Worm (Caenorhabditis elegans) whole organism, L3 larva: Measurements from ENCODE around the gene F36H1.11.

ENCODE experiments used
- R02D3.7 ChIP-seq: fragments of 150-350 bp; optimal IDR thresholded peaks from 2 replicates; lab custom pipeline; 2014; ENCODE audit warnings: missing biosample characterization, missing genetic modification characterization
- ZK546.5 ChIP-seq: sonication (generic microtip); optimal IDR thresholded peaks from 2 replicates; lab custom pipeline; 2017; ENCODE audit warnings: missing biosample characterization, missing genetic modification characterization
- aly-2 ChIP-seq: fragments of 150-350 bp; optimal IDR thresholded peaks from 2 replicates; lab custom pipeline; 2014; ENCODE audit warnings: missing biosample characterization, missing genetic modification characterization
- ama-1 ChIP-seq: fragments of 150-350 bp; optimal IDR thresholded peaks from 2 replicates; lab custom pipeline; 2018
- ceh-16 ChIP-seq: sonication (generic microtip); optimal IDR thresholded peaks from 2 replicates; lab custom pipeline; 2017; ENCODE audit warnings: missing biosample characterization, missing genetic modification characterization
- ceh-28 ChIP-seq: fragments of 150-350 bp; optimal IDR thresholded peaks from 2 replicates; lab custom pipeline; 2014; ENCODE audit warnings: missing biosample characterization, missing genetic modification reagents, missing genetic modification characterization
- ceh-82 ChIP-seq: fragments of 150-350 bp; optimal IDR thresholded peaks from 2 replicates; lab custom pipeline; 2014; ENCODE audit warnings: missing biosample characterization, missing genetic modification characterization
- daf-12 ChIP-seq: fragments of 150-350 bp; optimal IDR thresholded peaks from 2 replicates; lab custom pipeline; 2014; ENCODE audit warnings: missing biosample characterization, missing genetic modification reagents, missing genetic modification characterization
- egl-27 ChIP-seq: sonication (generic microtip); optimal IDR thresholded peaks from 4 replicates; lab custom pipeline; 2017; ENCODE audit warnings: missing biosample characterization, missing genetic modification reagents, missing genetic modification characterization
- egl-5 ChIP-seq: fragments of 150-350 bp; optimal IDR thresholded peaks from 2 replicates; lab custom pipeline; 2017; ENCODE audit warnings: missing biosample characterization, missing genetic modification reagents, missing genetic modification characterization, inconsistent platforms
- elt-1 ChIP-seq: fragments of 150-350 bp; optimal IDR thresholded peaks from 2 replicates; lab custom pipeline; 2014; ENCODE audit warnings: missing biosample characterization, missing genetic modification characterization
- elt-2 ChIP-seq: sonication (generic microtip); optimal IDR thresholded peaks from 2 replicates; lab custom pipeline; 2016; ENCODE audit warnings: missing genetic modification reagents, mild to moderate bottlenecking, missing genetic modification characterization, missing compliant biosample characterization
- elt-3 ChIP-seq, 3 experiments: fragments of 150-350 bp in 1 of 3; sonication (generic microtip) in 2 of 3; optimal IDR thresholded peaks; 2 replicates in 2 of 3; 4 replicates in 1 of 3; lab custom pipeline; 2014 to 2017; ENCODE audit warnings: missing biosample characterization in 3 of 3, missing genetic modification characterization in 3 of 3
- eor-1 ChIP-seq, 2 experiments: fragments of 150-350 bp; optimal IDR thresholded peaks; 2 replicates each; lab custom pipeline; 2014 to 2018; ENCODE audit warnings: missing biosample characterization in 2 of 2, missing genetic modification characterization in 2 of 2
- fkh-10 ChIP-seq: sonication (generic microtip); optimal IDR thresholded peaks from 2 replicates; lab custom pipeline; 2017; ENCODE audit warnings: missing biosample characterization, missing genetic modification reagents, missing genetic modification characterization
- fkh-2 ChIP-seq: fragments of 150-350 bp; optimal IDR thresholded peaks from 2 replicates; lab custom pipeline; 2014; ENCODE audit warnings: missing biosample characterization, missing genetic modification reagents, missing genetic modification characterization
- hmg-11 ChIP-seq: sonication (generic microtip); optimal IDR thresholded peaks from 2 replicates; lab custom pipeline; 2016; ENCODE audit warnings: missing genetic modification characterization, missing compliant biosample characterization
- jun-1 ChIP-seq: fragments of 150-350 bp; optimal IDR thresholded peaks from 2 replicates; lab custom pipeline; 2014; ENCODE audit warnings: missing biosample characterization, missing genetic modification reagents, missing genetic modification characterization
- lin-15B ChIP-seq: fragments of 150-350 bp; optimal IDR thresholded peaks from 2 replicates; lab custom pipeline; 2014; ENCODE audit warnings: missing biosample characterization, missing genetic modification characterization
- lin-39 ChIP-seq: fragments of 150-350 bp; optimal IDR thresholded peaks from 2 replicates; lab custom pipeline; 2018; ENCODE audit warnings: missing biosample characterization, missing genetic modification reagents, missing genetic modification characterization
- lsy-12 ChIP-seq: sonication (generic microtip); optimal IDR thresholded peaks from 2 replicates; lab custom pipeline; 2016; ENCODE audit warnings: mild to moderate bottlenecking, missing genetic modification characterization, missing compliant biosample characterization
- mdl-1 ChIP-seq: fragments of 150-350 bp; optimal IDR thresholded peaks from 2 replicates; lab custom pipeline; 2014; ENCODE audit warnings: missing biosample characterization, missing genetic modification characterization
- mml-1 ChIP-seq: fragments of 150-350 bp; sonication (generic microtip); optimal IDR thresholded peaks from 3 replicates; lab custom pipeline; 2014; ENCODE audit warnings: missing biosample characterization, missing genetic modification characterization
- nfya-1 ChIP-seq: sonication (generic microtip); optimal IDR thresholded peaks from 2 replicates; lab custom pipeline; 2017; ENCODE audit warnings: missing genetic modification characterization, mild to moderate bottlenecking, missing compliant biosample characterization, antibody characterized with exemption, moderate library complexity; ENCODE audit not compliant: insufficient read depth
- nhr-11 ChIP-seq: fragments of 150-350 bp; optimal IDR thresholded peaks from 2 replicates; lab custom pipeline; 2014; ENCODE audit warnings: missing biosample characterization, missing genetic modification characterization
- nhr-12 ChIP-seq: fragments of 150-350 bp; optimal IDR thresholded peaks from 2 replicates; lab custom pipeline; 2014; ENCODE audit warnings: missing biosample characterization, missing genetic modification characterization
- nhr-23 ChIP-seq: fragments of 150-350 bp; optimal IDR thresholded peaks from 2 replicates; lab custom pipeline; 2014; ENCODE audit warnings: missing biosample characterization, missing genetic modification reagents, missing genetic modification characterization
- nhr-25 ChIP-seq: sonication (generic microtip); optimal IDR thresholded peaks from 2 replicates; lab custom pipeline; 2017; ENCODE audit warnings: missing biosample characterization, missing genetic modification characterization
- nhr-43 ChIP-seq: sonication (generic microtip); optimal IDR thresholded peaks from 2 replicates; lab custom pipeline; 2016; ENCODE audit warnings: mild to moderate bottlenecking, missing genetic modification characterization, missing compliant biosample characterization; ENCODE audit not compliant: poor library complexity, severe bottlenecking
- nhr-67 ChIP-seq: fragments of 150-350 bp; optimal IDR thresholded peaks from 2 replicates; lab custom pipeline; 2014; ENCODE audit warnings: missing biosample characterization, missing genetic modification characterization
- nhr-76 ChIP-seq: fragments of 150-350 bp; sonication (generic microtip); optimal IDR thresholded peaks from 5 replicates; lab custom pipeline; 2014; ENCODE audit warnings: missing biosample characterization, missing genetic modification characterization
- nhr-77 ChIP-seq: fragments of 150-350 bp; optimal IDR thresholded peaks from 2 replicates; lab custom pipeline; 2014; ENCODE audit warnings: missing biosample characterization, missing genetic modification characterization
- pha-4 ChIP-seq: fragments of 150-350 bp; optimal IDR thresholded peaks from 2 replicates; lab custom pipeline; 2014; ENCODE audit warnings: missing biosample characterization, missing genetic modification reagents, missing genetic modification characterization
- pqm-1 ChIP-seq: fragments of 150-350 bp; optimal IDR thresholded peaks from 2 replicates; lab custom pipeline; 2017; ENCODE audit warnings: missing biosample characterization, missing genetic modification characterization, inconsistent platforms
- sea-2 ChIP-seq: fragments of 150-350 bp; sonication (generic microtip); optimal IDR thresholded peaks from 4 replicates; lab custom pipeline; 2014; ENCODE audit warnings: missing biosample characterization, missing genetic modification reagents, missing genetic modification characterization
- snpc-4 ChIP-seq: fragments of 150-350 bp; optimal IDR thresholded peaks from 2 replicates; lab custom pipeline; 2014; ENCODE audit warnings: missing biosample characterization, missing genetic modification characterization
- tbx-2 ChIP-seq: sonication (generic microtip); optimal IDR thresholded peaks from 2 replicates; lab custom pipeline; 2016; ENCODE audit warnings: mild to moderate bottlenecking, missing genetic modification characterization, missing compliant biosample characterization
- unc-39 ChIP-seq: sonication (generic microtip); optimal IDR thresholded peaks from 4 replicates; lab custom pipeline; 2017; ENCODE audit warnings: missing biosample characterization, missing genetic modification characterization
- zag-1 ChIP-seq: fragments of 150-350 bp; optimal IDR thresholded peaks from 2 replicates; lab custom pipeline; 2014; ENCODE audit warnings: missing biosample characterization, missing genetic modification characterization
- ztf-11 ChIP-seq: fragments of 150-350 bp; optimal IDR thresholded peaks from 2 replicates; lab custom pipeline; 2014; ENCODE audit warnings: missing biosample characterization, missing genetic modification characterization
- ztf-4 ChIP-seq: fragments of 150-350 bp; optimal IDR thresholded peaks from 2 replicates; lab custom pipeline; 2014; ENCODE audit warnings: missing biosample characterization, missing genetic modification characterization

The F36H1.11 gene

ce11 chrIV:11036222-11036621, 12.7 kb upstream of the F36H1.11 start, which contains the start of gene fkb-1:
Gene fkb-1 (plus strand): TSS chrIV:11036582.
- TF ChIP-seq egl-5 (tag; lab: Kevin White, UChicago) (no peak), daf-12 (tag; lab: Kevin White, UChicago) (no peak), mml-1 (tag; lab: Kevin White, UChicago) (no peak), snpc-4 (tag; lab: Kevin White, UChicago) (peak; percentile 70), nfya-1 (peak; percentile 65), lin-39 (tag; lab: Kevin White, UChicago) (peak; percentile 31), ceh-28 (tag; lab: Kevin White, UChicago) (peak; percentile 38), mdl-1 (no peak), nhr-67 (no peak), ztf-11 (no peak), ceh-82 (no peak), lin-15B (tag; lab: Kevin White, UChicago) (peak; percentile 63), hmg-11 (tag; lab: Kevin White, UChicago) (peak; percentile 51), tbx-2 (tag; lab: Kevin White, UChicago) (no peak), nhr-77 (no peak), pha-4 (tag; lab: Kevin White, UChicago) (peak; percentile 87), egl-27 (no peak), zag-1 (no peak), elt-2 (peak; percentile 35), fkh-2 (tag; lab: Kevin White, UChicago) (no peak), elt-1 (tag; lab: Kevin White, UChicago) (no peak), ztf-4 (tag; lab: Kevin White, UChicago) (no peak), nhr-25 (tag; lab: Kevin White, UChicago) (peak; percentile 10), nhr-12 (tag; lab: Kevin White, UChicago) (no peak), fkh-10 (GFP tag; lab: Kevin White, UChicago) (no peak), elt-3 (tag; optimal IDR thresholded peaks at IDR 0.05; lab: Kevin White, UChicago) (no peak), nhr-23 (tag; lab: Kevin White, UChicago) (peak; percentile 58), lsy-12 (tag; lab: Kevin White, UChicago) (peak; percentile 45), pqm-1 (tag; lab: Kevin White, UChicago) (peak; percentile 16), nhr-43 (tag; lab: Kevin White, UChicago) (no peak), eor-1 (tag; optimal IDR thresholded peaks at IDR 0.05; lab: Kevin White, UChicago) (no peak), jun-1 (tag; lab: Kevin White, UChicago) (peak; percentile 44), aly-2 (tag; lab: Kevin White, UChicago) (no peak), R02D3.7 (no peak), unc-39 (tag; lab: Kevin White, UChicago) (no peak), ceh-16 (tag; lab: Kevin White, UChicago) (no peak)

- TF ChIP-seq eor-1 (tag; optimal IDR thresholded peaks at IDR 0.05; lab: Kevin White, UChicago): no peak
- no peak for TF ChIP-seq elt-1 (tag; lab: Kevin White, UChicago)
- no peak for TF ChIP-seq ztf-4 (tag; lab: Kevin White, UChicago)
- TF ChIP-seq pha-4 (tag; lab: Kevin White, UChicago): no peak
- TF ChIP-seq elt-2: peak; percentile 69
- TF ChIP-seq aly-2 (tag; lab: Kevin White, UChicago): no peak
- TF ChIP-seq ZK546.5 (tag; lab: Kevin White, UChicago): no peak
- TF ChIP-seq pqm-1 (tag; lab: Kevin White, UChicago): peak; percentile 45
- TF ChIP-seq nhr-77: peak; percentile 26
- no peak for TF ChIP-seq nhr-11 (tag; lab: Kevin White, UChicago)
- no peak for TF ChIP-seq nhr-76 (tag; lab: Kevin White, UChicago)
- no peak for TF ChIP-seq sea-2
- no peak for TF ChIP-seq ama-1 (lab: Kevin White, UChicago)
- TF ChIP-seq ceh-28 (tag; lab: Kevin White, UChicago): no peak
- no peak for TF ChIP-seq lin-39 (tag; lab: Kevin White, UChicago)
- TF ChIP-seq egl-27: no peak
- no peak for TF ChIP-seq nhr-23 (tag; lab: Kevin White, UChicago)
Measured at ce11 chrIV:11037118-11037719, 11.8 kb upstream of the F36H1.11 start.
